Fruit fly (Drosophila melanogaster): ENCODE results near the gene Raf.

Raf gene

DNA sequence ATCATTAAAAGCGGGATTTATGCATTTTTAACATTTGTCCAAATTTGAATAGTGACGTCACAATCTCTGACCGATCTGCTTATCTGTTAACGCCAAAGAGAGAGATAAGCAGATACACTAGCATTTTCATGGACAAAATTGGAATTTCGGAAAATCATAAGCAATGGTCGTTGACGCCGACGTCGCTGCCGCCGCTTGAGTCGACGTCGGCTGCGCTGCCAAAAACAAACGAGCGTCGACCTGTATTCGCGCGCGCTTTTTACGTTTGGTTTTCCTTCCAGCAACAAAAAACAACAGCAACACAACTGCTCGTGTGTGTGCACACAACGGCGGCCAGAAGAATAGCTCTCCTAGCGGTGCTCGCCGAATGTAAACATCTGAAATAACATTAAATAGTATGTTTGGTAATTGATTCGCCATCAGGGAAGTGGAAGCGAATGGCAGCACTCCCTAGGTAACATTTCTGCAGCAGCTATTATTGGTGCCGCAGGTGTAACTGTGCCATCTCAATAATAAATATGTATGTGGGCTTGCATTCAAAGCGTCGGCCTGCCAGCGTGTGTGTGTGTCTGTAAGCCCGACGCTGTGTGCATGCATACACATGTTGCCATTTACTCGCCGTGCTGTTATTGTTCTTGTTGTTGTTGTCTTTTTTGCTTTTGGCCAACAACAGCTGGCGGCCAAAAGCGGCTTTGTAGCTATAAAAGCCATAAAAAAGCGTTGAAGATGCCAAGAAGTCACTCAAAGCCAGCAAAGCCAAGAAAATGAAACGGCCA, 5.2 kb downstream of the Raf start:
- TF ChIP-seq jim (GFP tag; optimal IDR thresholded peaks at IDR 0.05) (peak; percentile 7), brk (GFP tag; optimal IDR thresholded peaks at IDR 0.05) (peak; percentile 90), CG9705 (GFP tag; optimal IDR thresholded peaks at IDR 0.05) (peak; percentile 95), rgr (GFP tag; optimal IDR thresholded peaks at IDR 0.05) (peak; percentile 99), Hnf4 (GFP tag; optimal IDR thresholded peaks at IDR 0.05) (peak; percentile 98), h (GFP tag; optimal IDR thresholded peaks at IDR 0.05) (peak; percentile 99), N (GFP tag; optimal IDR thresholded peaks at IDR 0.05) (no peak), Hr83 (GFP tag; optimal IDR thresholded peaks at IDR 0.05; ENCODE audit: poor library complexity, severe bottlenecking) (peak; percentile 93), Vsx2 (GFP tag; optimal IDR thresholded peaks at IDR 0.05; ENCODE audit: partially characterized antibody) (no peak), Myc (optimal IDR thresholded peaks at IDR 0.05) (no peak), Abd-B (GFP tag; optimal IDR thresholded peaks at IDR 0.05) (no peak), Dfd (GFP tag; optimal IDR thresholded peaks at IDR 0.05) (peak; percentile 2), OdsH (GFP tag; optimal IDR thresholded peaks at IDR 0.05) (peak; percentile 98), Rel (GFP tag; optimal IDR thresholded peaks at IDR 0.05) (peak; percentile 92), Rel (tag; optimal IDR thresholded peaks at IDR 0.05) (peak; percentile 90), Jra (GFP tag; optimal IDR thresholded peaks at IDR 0.05) (peak; percentile 98), HLH106 (tag; optimal IDR thresholded peaks at IDR 0.05) (peak; percentile 99), foxo (GFP tag; optimal IDR thresholded peaks at IDR 0.05) (peak; percentile 95 to 98), sage (GFP tag; optimal IDR thresholded peaks at IDR 0.05) (peak; percentile 98), sv (GFP tag; optimal IDR thresholded peaks at IDR 0.05) (peak; percentile 88), dsf (GFP tag; optimal IDR thresholded peaks at IDR 0.05; ENCODE audit: borderline replicate concordance) (peak; percentile 94), tai (GFP tag; optimal IDR thresholded peaks at IDR 0.05) (peak; percentile 95), GATAd (GFP tag; optimal IDR thresholded peaks at IDR 0.05) (peak; percentile 90), psq (GFP tag; optimal IDR thresholded peaks at IDR 0.05) (peak; percentile 97), pan (optimal IDR thresholded peaks at IDR 0.05) (no peak), br (GFP tag; optimal IDR thresholded peaks at IDR 0.05) (peak; percentile 99), ey (GFP tag; optimal IDR thresholded peaks at IDR 0.05) (peak; percentile 99), usp (GFP tag; optimal IDR thresholded peaks at IDR 0.05) (no peak), Hr78 (GFP tag; optimal IDR thresholded peaks at IDR 0.05) (no peak), Dif (GFP tag; optimal IDR thresholded peaks at IDR 0.05; ENCODE audit: partially characterized antibody) (no peak), CG32264 (GFP tag; optimal IDR thresholded peaks at IDR 0.05) (peak; percentile 98), Sp1 (GFP tag; optimal IDR thresholded peaks at IDR 0.05) (peak; percentile 99), woc (GFP tag; optimal IDR thresholded peaks at IDR 0.05) (peak; percentile 96), Mio (GFP tag; optimal IDR thresholded peaks at IDR 0.05) (peak; percentile 93), fru (GFP tag; optimal IDR thresholded peaks at IDR 0.05) (peak; percentile 99), lola (GFP tag; optimal IDR thresholded peaks at IDR 0.05) (no peak), dmrt93B (GFP tag; optimal IDR thresholded peaks at IDR 0.05) (peak; percentile 99), dl (GFP tag; optimal IDR thresholded peaks at IDR 0.05; ENCODE audit: insufficient read depth in 1 of 2, partially characterized antibody in 2 of 2) (peak in 1 of 2 experiments; percentile 10), CrebA (GFP tag; optimal IDR thresholded peaks at IDR 0.05; ENCODE audit: borderline replicate concordance) (peak; percentile 92)

DNA sequence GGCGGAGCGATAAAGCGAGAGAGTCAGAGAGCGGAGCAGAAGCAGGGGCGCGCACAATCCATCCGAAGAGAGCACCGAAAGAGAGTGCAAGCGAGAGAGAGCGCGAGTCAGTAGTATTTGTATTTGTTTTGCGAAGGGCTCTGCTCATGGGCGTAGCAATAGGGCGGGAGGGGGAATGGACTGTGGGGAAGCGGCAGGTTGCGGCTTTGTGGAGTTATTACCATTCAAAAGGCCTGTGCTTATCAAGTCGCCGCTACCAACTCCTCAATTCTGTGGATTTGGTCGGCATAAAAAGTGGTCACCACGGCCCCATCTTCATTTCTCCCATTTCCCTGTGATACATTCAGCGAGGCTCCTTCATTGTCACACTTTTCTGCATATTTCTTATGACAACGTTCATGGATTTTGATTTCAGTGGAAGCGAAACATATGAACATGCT, 5.8 kb downstream of the Raf start:
- peak; percentile 83 for TF ChIP-seq Vsx2 (GFP tag; optimal IDR thresholded peaks at IDR 0.05; ENCODE audit: partially characterized antibody)
- peak; percentile 77 for TF ChIP-seq rgr (GFP tag; optimal IDR thresholded peaks at IDR 0.05)
- peak; percentile 79 for TF ChIP-seq HLH106 (tag; optimal IDR thresholded peaks at IDR 0.05)
- peak; percentile 54 for TF ChIP-seq psq (GFP tag; optimal IDR thresholded peaks at IDR 0.05)
- no peak for TF ChIP-seq Dfd (GFP tag; optimal IDR thresholded peaks at IDR 0.05)
- peak; percentile 57 for TF ChIP-seq CG9705 (GFP tag; optimal IDR thresholded peaks at IDR 0.05)
- TF ChIP-seq ey (GFP tag; optimal IDR thresholded peaks at IDR 0.05): peak; percentile 64
- TF ChIP-seq h (GFP tag; optimal IDR thresholded peaks at IDR 0.05): peak; percentile 40
- no peak for TF ChIP-seq Rel (GFP tag; optimal IDR thresholded peaks at IDR 0.05)
- no peak for TF ChIP-seq Rel (tag; optimal IDR thresholded peaks at IDR 0.05)
- no peak for TF ChIP-seq dsf (GFP tag; optimal IDR thresholded peaks at IDR 0.05; ENCODE audit: borderline replicate concordance)
- TF ChIP-seq foxo (GFP tag; optimal IDR thresholded peaks at IDR 0.05): peak in 1 of 2 experiments; percentile 70
- TF ChIP-seq br (GFP tag; optimal IDR thresholded peaks at IDR 0.05): peak; percentile 9
- TF ChIP-seq Mio (GFP tag; optimal IDR thresholded peaks at IDR 0.05): no peak
- no peak for TF ChIP-seq sage (GFP tag; optimal IDR thresholded peaks at IDR 0.05)
- TF ChIP-seq dl (GFP tag; optimal IDR thresholded peaks at IDR 0.05; ENCODE audit: insufficient read depth in 1 of 2, partially characterized antibody in 2 of 2): peak; percentile 90 to 95
- peak; percentile 69 for TF ChIP-seq OdsH (GFP tag; optimal IDR thresholded peaks at IDR 0.05)
- TF ChIP-seq CrebA (GFP tag; optimal IDR thresholded peaks at IDR 0.05; ENCODE audit: borderline replicate concordance): no peak
- no peak for TF ChIP-seq N (GFP tag; optimal IDR thresholded peaks at IDR 0.05)
- peak; percentile 67 for TF ChIP-seq Sp1 (GFP tag; optimal IDR thresholded peaks at IDR 0.05)
- TF ChIP-seq dmrt93B (GFP tag; optimal IDR thresholded peaks at IDR 0.05): peak; percentile 70
- peak; percentile 95 for TF ChIP-seq Dif (GFP tag; optimal IDR thresholded peaks at IDR 0.05; ENCODE audit: partially characterized antibody)
- TF ChIP-seq fru (GFP tag; optimal IDR thresholded peaks at IDR 0.05): peak; percentile 72

All from whole organism, wandering third instar larva.